Worm (Caenorhabditis elegans) whole organism, L4/young adult: Measurements from ENCODE around the gene F55H2.5.

Experiments used
- W03F9.2 ChIP-seq: fragments of 150-350 bp; optimal IDR thresholded peaks from 2 replicates; lab custom pipeline; 2014; ENCODE audit warnings: missing biosample characterization, missing genetic modification characterization
- him-1 ChIP-seq: sonication (generic microtip); optimal IDR thresholded peaks from 2 replicates; lab custom pipeline; 2016; ENCODE audit warnings: missing genotype, missing genetic modification reagents, missing genetic modification characterization, missing compliant biosample characterization

- TF ChIP-seq him-1 (tag; lab: Kevin White, UChicago) (no peak), W03F9.2 (tag; lab: Kevin White, UChicago) (no peak)
Observed at ce11 chrIII:9497412-9497811, 13.9 kb upstream of the F55H2.5 start.
